Fruit fly (Drosophila melanogaster) whole organism, pupa: ENCODE data around the gene upSET.
A peak's percentile ranks its signal among the peaks of the same experiment; 100 is the strongest.

Experiments used
- CG10348 ChIP-seq: fragments of 200-800 bp; sonication (Bioruptor generic); IDR thresholded peaks from 2 replicates; pipeline ENCODE4 v1.3.6; 2022; ENCODE audit warnings: missing biosample characterization, missing genetic modification characterization
- CG12605 ChIP-seq: fragments of 200-800 bp; sonication (Bioruptor generic); IDR thresholded peaks from 2 replicates; pipeline ENCODE4 v1.3.6; 2022; ENCODE audit warnings: missing biosample characterization, missing genetic modification characterization
- CG13204 ChIP-seq: fragments of 200-800 bp; sonication (Bioruptor generic); optimal IDR thresholded peaks from 2 replicates; lab custom pipeline; 2018; ENCODE audit warnings: missing biosample characterization, mild to moderate bottlenecking, missing genetic modification characterization, moderate library complexity
- CG14655 ChIP-seq: fragments of 200-800 bp; sonication (Bioruptor generic); optimal IDR thresholded peaks from 3 replicates; lab custom pipeline; 2017; ENCODE audit warnings: mild to moderate bottlenecking, missing biosample characterization, missing genetic modification reagents, missing genetic modification characterization
- CG15710 ChIP-seq: fragments of 200-800 bp; sonication (Bioruptor generic); optimal IDR thresholded peaks from 2 replicates; lab custom pipeline; 2018; ENCODE audit warnings: missing biosample characterization, mild to moderate bottlenecking, missing genetic modification characterization, moderate library complexity
- CG17806 ChIP-seq: fragments of 200-800 bp; sonication (Bioruptor generic); optimal IDR thresholded peaks from 2 replicates; lab custom pipeline; 2018; ENCODE audit warnings: missing biosample characterization, mild to moderate bottlenecking, missing genetic modification characterization, moderate library complexity
- CG32121 ChIP-seq: fragments of 200-800 bp; sonication (Bioruptor generic); IDR thresholded peaks from 2 replicates; pipeline ENCODE4 v1.3.6; 2022; ENCODE audit warnings: missing biosample characterization, missing genetic modification characterization
- CG34367 ChIP-seq: fragments of 200-800 bp; sonication (Bioruptor generic); optimal IDR thresholded peaks from 2 replicates; lab custom pipeline; 2018; ENCODE audit warnings: missing biosample characterization, mild to moderate bottlenecking, missing genetic modification characterization
- CG4496 ChIP-seq: fragments of 200-800 bp; sonication (Bioruptor generic); IDR thresholded peaks from 3 replicates; pipeline ENCODE4 v1.3.6; 2022; ENCODE audit warnings: missing biosample characterization, missing genetic modification characterization
- CG8159 ChIP-seq: fragments of 200-800 bp; sonication (Bioruptor generic); optimal IDR thresholded peaks from 3 replicates; lab custom pipeline; 2018; ENCODE audit warnings: missing biosample characterization, mild to moderate bottlenecking, missing genetic modification characterization, moderate library complexity
- CG8301 ChIP-seq: fragments of 200-800 bp; sonication (Bioruptor generic); optimal IDR thresholded peaks from 2 replicates; lab custom pipeline; 2018; ENCODE audit warnings: missing biosample characterization, mild to moderate bottlenecking, missing genetic modification characterization
- CG9948 ChIP-seq: fragments of 200-800 bp; sonication (Bioruptor generic); optimal IDR thresholded peaks from 2 replicates; lab custom pipeline; 2018; ENCODE audit warnings: missing biosample characterization, mild to moderate bottlenecking, missing genetic modification characterization, moderate library complexity
- D1 ChIP-seq: fragments of 200-800 bp; sonication (Bioruptor generic); optimal IDR thresholded peaks from 2 replicates; lab custom pipeline; 2018; ENCODE audit warnings: missing biosample characterization, mild to moderate bottlenecking, missing genetic modification characterization, moderate library complexity
- EcR ChIP-seq: fragments of 200-800 bp; sonication (Bioruptor generic); optimal IDR thresholded peaks from 3 replicates; lab custom pipeline; 2019; ENCODE audit warnings: missing biosample characterization, missing genetic modification characterization, mild to moderate bottlenecking, moderate library complexity, missing genetic modification reagents
- Ets98B ChIP-seq: fragments of 200-800 bp; sonication (Bioruptor generic); IDR thresholded peaks from 2 replicates; pipeline ENCODE4 v1.3.6; 2022; ENCODE audit warnings: missing biosample characterization, missing genetic modification characterization
- Pif1A ChIP-seq: fragments of 200-800 bp; sonication (Bioruptor generic); optimal IDR thresholded peaks from 3 replicates; lab custom pipeline; 2016; ENCODE audit warnings: missing biosample characterization, missing genetic modification characterization
- Pif1B ChIP-seq: fragments of 200-800 bp; sonication (Bioruptor generic); optimal IDR thresholded peaks from 3 replicates; lab custom pipeline; 2016; ENCODE audit warnings: missing biosample characterization, missing genetic modification characterization
- Snoo ChIP-seq: fragments of 200-800 bp; sonication (Bioruptor generic); optimal IDR thresholded peaks from 3 replicates; lab custom pipeline; 2017; ENCODE audit warnings: missing biosample characterization, mild to moderate bottlenecking, missing genetic modification characterization, inconsistent platforms
- fd96Ca ChIP-seq: fragments of 200-800 bp; sonication (Bioruptor generic); IDR thresholded peaks from 3 replicates; pipeline ENCODE4 v1.3.6; 2022; ENCODE audit warnings: missing biosample characterization, missing genetic modification characterization
- gl ChIP-seq: fragments of 200-800 bp; sonication (Bioruptor generic); optimal IDR thresholded peaks from 2 replicates; lab custom pipeline; 2018; ENCODE audit warnings: missing biosample characterization, mild to moderate bottlenecking, missing genetic modification characterization
- rn ChIP-seq: fragments of 200-800 bp; sonication (Bioruptor generic); IDR thresholded peaks from 2 replicates; pipeline ENCODE4 v1.3.6; 2022; ENCODE audit warnings: missing biosample characterization, missing genetic modification characterization

upSET gene

DNA sequence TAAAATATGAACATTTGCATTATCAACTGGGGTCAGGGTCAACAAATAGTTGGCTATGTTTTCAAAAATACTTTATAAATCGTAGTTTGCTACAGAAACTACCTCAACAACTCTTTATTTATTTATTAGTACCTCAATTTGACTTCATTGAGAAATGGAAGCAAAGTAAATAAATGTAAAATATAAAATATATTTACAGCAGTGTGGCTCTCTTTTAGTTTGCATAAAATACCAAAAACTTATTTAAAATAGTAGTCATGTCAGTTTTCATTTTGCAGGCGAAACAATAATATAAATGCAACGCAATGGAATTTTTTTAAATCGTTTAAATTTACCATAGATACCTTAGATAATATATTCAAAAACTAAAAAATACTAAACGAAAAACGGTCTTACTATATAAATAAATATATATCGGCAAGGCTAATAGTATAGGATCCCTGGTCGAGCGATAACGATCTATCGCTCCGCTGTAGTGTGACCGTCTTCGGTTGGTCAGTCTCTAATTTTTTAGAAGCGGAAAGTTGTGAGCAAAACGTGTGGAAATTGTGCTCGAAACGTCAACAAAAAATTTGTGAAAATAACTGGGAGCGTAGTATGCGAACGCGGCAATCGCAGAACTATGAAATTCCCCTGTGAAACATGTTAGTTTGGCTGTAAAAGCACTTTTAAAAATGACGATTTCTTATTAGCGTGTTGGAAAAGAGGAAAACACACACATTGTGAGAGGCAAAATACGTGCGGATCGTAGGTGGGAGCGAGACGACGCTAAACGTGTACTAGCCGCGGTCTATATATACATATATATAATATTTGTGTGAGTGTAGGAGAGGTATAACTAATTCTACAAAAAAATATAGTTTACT, at the start of gene upSET, which contains the start of gene Nprl3:
Gene upSET, plus strand, starts transcription at position 470 of the 866 bp plus-strand sequence.
Gene Nprl3, minus strand, starts transcription at position 223 of the 866 bp plus-strand sequence.
- TF ChIP-seq Snoo (tag; lab: Kevin White, UChicago): no peak
- TF ChIP-seq fd96Ca (GFP tag; lab: Robert Waterston, UW): no peak; the same call in 2 of the 3 replicates

DNA sequence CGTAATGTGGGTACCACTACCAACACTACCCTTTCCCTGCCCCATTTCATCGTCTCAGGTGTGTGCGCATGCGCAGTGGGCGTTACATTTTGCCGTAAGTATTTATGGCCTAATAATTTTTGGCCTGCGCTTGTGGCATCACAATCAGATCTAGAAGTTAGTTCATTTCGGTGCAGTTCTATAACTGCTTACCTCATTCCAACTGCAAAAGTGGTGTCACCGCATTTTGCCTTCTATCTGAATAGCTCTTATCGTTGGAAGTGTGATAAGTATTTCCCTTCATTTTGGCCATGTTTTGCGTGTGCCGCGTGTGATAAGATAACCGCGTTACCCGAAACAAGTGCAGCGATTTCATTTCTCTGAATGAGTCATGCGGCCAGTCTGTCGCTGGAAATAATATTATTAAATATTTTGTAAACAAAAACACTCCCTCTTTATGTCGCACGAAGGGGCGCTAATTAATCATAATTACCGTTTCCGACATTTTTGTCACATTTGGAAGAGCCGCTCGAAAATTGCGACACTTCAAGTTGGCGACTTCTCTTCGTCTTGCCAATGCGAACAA, 49.4 kb upstream of the upSET start:
- TF ChIP-seq CG8159 (no peak), CG8301 (tag; lab: Kevin White, UChicago) (no peak), CG13204 (GFP tag; lab: Kevin White, UChicago) (no peak), Ets98B (GFP tag; lab: Robert Waterston, UW) (no peak), rn (no peak), CG15710 (tag; lab: Kevin White, UChicago) (no peak), CG17806 (no peak)

DNA sequence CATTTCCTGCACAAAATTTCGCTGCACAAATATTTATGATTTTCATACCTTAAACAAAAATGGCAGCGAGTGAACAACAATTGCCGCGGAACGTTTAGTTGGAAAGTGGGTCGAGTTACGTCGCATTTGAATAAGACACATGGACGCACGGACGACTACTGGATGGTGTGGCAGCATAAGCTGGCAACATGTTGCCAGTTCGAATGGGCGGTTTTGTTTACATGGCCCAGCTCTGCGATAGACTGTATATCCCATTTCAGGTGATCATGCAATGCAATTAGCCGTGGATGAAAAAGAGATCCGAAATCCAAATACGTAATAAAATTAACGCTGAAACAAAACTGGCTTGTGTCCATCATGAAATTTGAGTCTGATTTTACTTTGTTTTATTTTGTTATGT, 45.3 kb upstream of the upSET start:
- no peak for TF ChIP-seq D1 (tag; lab: Kevin White, UChicago)
- TF ChIP-seq CG34367 (tag; lab: Kevin White, UChicago): no peak
- TF ChIP-seq EcR (GFP tag; lab: Kevin White, UChicago): no peak
- no peak for TF ChIP-seq CG14655 (GFP tag; lab: Kevin White, UChicago)
- TF ChIP-seq CG13204 (GFP tag; lab: Kevin White, UChicago): no peak
- no peak for TF ChIP-seq CG32121 (GFP tag; lab: Robert Waterston, UW)
- no peak for TF ChIP-seq CG17806
- no peak for TF ChIP-seq gl (tag; lab: Kevin White, UChicago)
- TF ChIP-seq CG9948: no peak
- no peak for TF ChIP-seq CG15710 (tag; lab: Kevin White, UChicago)
- no peak for TF ChIP-seq CG8159
- no peak for TF ChIP-seq Pif1B (GFP tag; lab: Kevin White, UChicago)
- no peak for TF ChIP-seq CG10348 (GFP tag; lab: Robert Waterston, UW)
- no peak for TF ChIP-seq CG12605 (GFP tag; lab: Robert Waterston, UW)
- TF ChIP-seq fd96Ca (GFP tag; lab: Robert Waterston, UW): no peak
- TF ChIP-seq Ets98B (GFP tag; lab: Robert Waterston, UW): no peak
- TF ChIP-seq Pif1A: no peak
- TF ChIP-seq CG8301 (tag; lab: Kevin White, UChicago): no peak
- TF ChIP-seq rn: no peak
- no peak for TF ChIP-seq CG4496

DNA sequence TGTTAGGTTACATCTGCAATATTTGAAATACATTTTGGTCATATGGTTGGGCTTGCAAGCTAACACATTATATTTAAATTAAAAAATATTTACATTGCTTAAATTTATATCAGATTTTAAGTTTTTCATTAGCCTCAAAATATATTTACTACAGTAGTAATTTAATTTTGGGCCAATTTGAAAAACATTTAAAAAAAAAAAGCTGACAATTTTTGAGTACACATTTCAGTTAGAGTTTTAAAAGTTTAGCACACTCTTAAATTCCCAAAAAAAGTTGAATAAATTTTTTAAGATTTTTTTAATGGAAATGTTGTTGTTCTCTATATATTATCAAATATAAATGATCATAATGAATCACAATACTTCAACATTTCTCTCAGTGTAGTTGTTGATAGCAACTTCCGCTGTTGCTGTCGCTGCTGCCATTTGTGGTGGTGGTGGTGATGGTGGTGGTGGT, 44.7 kb upstream of the upSET start:
- TF ChIP-seq CG34367 (tag; lab: Kevin White, UChicago) (peak; percentile 15), CG32121 (GFP tag; lab: Robert Waterston, UW) (peak; percentile 29; the same call in 1 of the 2 replicates), CG15710 (tag; lab: Kevin White, UChicago) (peak; percentile 25), CG10348 (GFP tag; lab: Robert Waterston, UW) (no peak), D1 (tag; lab: Kevin White, UChicago) (peak; percentile 43), CG13204 (GFP tag; lab: Kevin White, UChicago) (no peak), CG12605 (GFP tag; lab: Robert Waterston, UW) (no peak), CG14655 (GFP tag; lab: Kevin White, UChicago) (peak; percentile 80), CG4496 (0 out of 3 replicates have a peak, but pooled peaks have one; percentile 12), CG8159 (peak; percentile 57), fd96Ca (GFP tag; lab: Robert Waterston, UW) (no peak), Ets98B (GFP tag; lab: Robert Waterston, UW) (peak; percentile 37; the same call in 1 of the 2 replicates), Snoo (tag; lab: Kevin White, UChicago) (peak; percentile 19), Pif1A (peak; percentile 39), CG17806 (peak; percentile 31), Pif1B (GFP tag; lab: Kevin White, UChicago) (no peak), CG9948 (peak; percentile 63), CG8301 (tag; lab: Kevin White, UChicago) (peak; percentile 69)

DNA sequence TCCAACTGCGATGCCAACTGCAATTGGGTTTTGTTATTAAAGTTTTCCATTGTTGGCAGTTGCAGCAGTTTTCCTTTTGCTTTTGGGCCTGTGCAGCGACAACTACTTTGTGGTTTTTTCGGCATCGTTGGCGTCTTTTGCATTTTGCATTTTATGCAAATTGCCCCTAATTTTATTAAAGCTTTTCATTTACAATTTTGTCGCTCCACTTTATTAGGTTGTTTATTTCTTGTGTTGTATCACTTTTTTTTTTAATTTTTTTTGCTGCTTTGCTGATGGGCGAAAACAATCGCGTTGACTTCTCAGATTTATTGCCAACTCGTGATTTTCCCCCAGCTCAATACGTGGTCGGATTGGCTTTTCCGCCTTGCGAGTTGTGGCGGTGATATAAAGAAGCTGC, 44.1 kb upstream of the upSET start:
- TF ChIP-seq CG9948 (no peak), CG34367 (tag; lab: Kevin White, UChicago) (no peak), CG8301 (tag; lab: Kevin White, UChicago) (no peak), fd96Ca (GFP tag; lab: Robert Waterston, UW) (no peak), rn (no peak), Ets98B (GFP tag; lab: Robert Waterston, UW) (no peak), CG4496 (no peak), CG12605 (GFP tag; lab: Robert Waterston, UW) (no peak), Pif1B (GFP tag; lab: Kevin White, UChicago) (no peak), CG10348 (GFP tag; lab: Robert Waterston, UW) (no peak), EcR (GFP tag; lab: Kevin White, UChicago) (no peak), CG15710 (tag; lab: Kevin White, UChicago) (no peak), Snoo (tag; lab: Kevin White, UChicago) (no peak), Pif1A (no peak), CG32121 (GFP tag; lab: Robert Waterston, UW) (no peak), CG8159 (no peak), CG13204 (GFP tag; lab: Kevin White, UChicago) (no peak), CG17806 (no peak), D1 (tag; lab: Kevin White, UChicago) (no peak)
